Worm (Caenorhabditis elegans): Measurements from ENCODE around the gene F55G7.1.

ce11 chrX:11879871-11880270, 44.4 kb upstream of the F55G7.1 start, which contains the start of the genes Y62H9A.3 and Y62H9A.4:
- TF ChIP-seq ztf-23 (GFP tag; IDR thresholded peaks at IDR 0.05) (no peak), flt-1 (GFP tag; IDR thresholded peaks at IDR 0.05) (no peak), ref-1 (GFP tag; conservative IDR thresholded peaks at IDR 0.05) (no peak), cog-1 (tag; optimal IDR thresholded peaks at IDR 0.05) (no peak)
